Worm (Caenorhabditis elegans): Measurements from ENCODE around the gene lst-5.

The lst-5 gene

DNA sequence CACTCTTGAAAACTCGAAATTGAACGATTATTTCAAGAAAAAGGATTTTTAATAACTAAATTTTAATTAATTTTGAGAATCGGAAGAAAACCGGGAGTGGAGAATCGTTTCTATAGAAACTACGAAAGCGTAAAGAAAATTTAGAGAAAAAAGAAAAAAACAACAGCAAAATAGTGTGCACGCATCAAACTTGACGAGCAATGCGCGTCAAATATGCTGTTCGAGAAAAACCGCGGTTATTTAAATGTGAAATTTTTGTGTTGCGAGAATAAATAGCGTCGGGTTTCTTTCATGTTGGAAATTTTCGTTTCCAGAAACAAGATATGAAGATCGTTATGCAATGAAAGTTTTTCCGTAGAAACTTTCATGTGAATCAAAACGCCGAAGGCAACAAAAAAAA, 48.7 kb upstream of the lst-5 start (continued):
- TF ChIP-seq lin-14 (GFP tag; optimal IDR thresholded peaks at IDR 0.05) (peak; percentile 7), ceh-82 (tag; optimal IDR thresholded peaks at IDR 0.05) (peak; percentile 17 to 60 (median 21)), ceh-90 (tag; optimal IDR thresholded peaks at IDR 0.05) (no peak), fkh-4 (tag; optimal IDR thresholded peaks at IDR 0.05; ENCODE audit: borderline replicate concordance) (no peak), nhr-237 (tag; optimal IDR thresholded peaks at IDR 0.05) (no peak), mef-2 (tag; optimal IDR thresholded peaks at IDR 0.05) (no peak), tbx-2 (tag; optimal IDR thresholded peaks at IDR 0.05) (peak; percentile 55), nhr-12 (tag; optimal IDR thresholded peaks at IDR 0.05) (no peak), efl-1 (optimal IDR thresholded peaks at IDR 0.05) (peak; percentile 79 to 95), efl-1 (GFP tag; optimal IDR thresholded peaks at IDR 0.05 in 1 of 2) (peak; percentile 95 to 99), nhr-20 (tag; optimal IDR thresholded peaks at IDR 0.05) (peak; percentile 13), ceh-63 (GFP tag; optimal IDR thresholded peaks at IDR 0.05) (no peak), lin-15B (tag; optimal IDR thresholded peaks at IDR 0.05) (peak; percentile 32), efl-3 (GFP tag; optimal IDR thresholded peaks at IDR 0.05) (no peak), grh-1 (GFP tag; IDR thresholded peaks at IDR 0.05) (no peak), fkh-8 (tag; optimal IDR thresholded peaks at IDR 0.05) (no peak), lin-35 (GFP tag; optimal IDR thresholded peaks at IDR 0.05) (peak; percentile 93 to 97), sup-37 (GFP tag; optimal IDR thresholded peaks at IDR 0.05) (no peak), irx-1 (tag; optimal IDR thresholded peaks at IDR 0.05) (no peak), nhr-11 (tag; optimal IDR thresholded peaks at IDR 0.05) (no peak), nhr-47 (tag; optimal IDR thresholded peaks at IDR 0.05) (peak; percentile 71), unc-86 (tag; optimal IDR thresholded peaks at IDR 0.05) (peak; percentile 28), isw-1 (GFP tag; IDR thresholded peaks at IDR 0.05) (peak; percentile 52), ceh-88 (GFP tag; IDR thresholded peaks at IDR 0.05) (no peak), hlh-4 (tag; optimal IDR thresholded peaks at IDR 0.05) (no peak), nhr-76 (tag; optimal IDR thresholded peaks at IDR 0.05) (no peak), pag-3 (tag; optimal IDR thresholded peaks at IDR 0.05; ENCODE audit: borderline replicate concordance, insufficient read depth) (no peak), egl-27 (tag; optimal IDR thresholded peaks at IDR 0.05) (no peak), unc-98 (GFP tag; IDR thresholded peaks at IDR 0.05) (no peak), snu-23 (GFP tag; optimal IDR thresholded peaks at IDR 0.05) (peak; percentile 63), blmp-1 (tag; optimal IDR thresholded peaks at IDR 0.05) (peak; percentile 10), zag-1 (tag; optimal IDR thresholded peaks at IDR 0.05) (no peak), Y116A8C.19 (tag; optimal IDR thresholded peaks at IDR 0.05; ENCODE audit: borderline replicate concordance) (no peak), sox-4 (tag; optimal IDR thresholded peaks at IDR 0.05) (no peak), nhr-90 (tag; optimal IDR thresholded peaks at IDR 0.05; ENCODE audit: poor library complexity) (no peak), lsy-2 (tag; optimal IDR thresholded peaks at IDR 0.05) (peak; percentile 71 to 84), C34B4.2 (tag; optimal IDR thresholded peaks at IDR 0.05) (no peak), nhr-19 (GFP tag; conservative IDR thresholded peaks at IDR 0.05) (peak; percentile 46), dsc-1 (tag; optimal IDR thresholded peaks at IDR 0.05) (peak; percentile 35), aly-2 (tag; optimal IDR thresholded peaks at IDR 0.05) (no peak), elt-2 (tag; optimal IDR thresholded peaks at IDR 0.05) (no peak), lin-39 (tag; optimal IDR thresholded peaks at IDR 0.05) (peak; percentile 28), aha-1 (tag; optimal IDR thresholded peaks at IDR 0.05) (no peak), zip-4 (GFP tag; optimal IDR thresholded peaks at IDR 0.05) (no peak), hpl-2 (GFP tag; optimal IDR thresholded peaks at IDR 0.05) (no peak), sptf-1 (tag; optimal IDR thresholded peaks at IDR 0.05) (no peak), fos-1 (tag; optimal IDR thresholded peaks at IDR 0.05) (no peak), dpl-1 (GFP tag; optimal IDR thresholded peaks at IDR 0.05) (peak; percentile 90 to 95 (median 94)), skn-1 (tag; optimal IDR thresholded peaks at IDR 0.05) (peak; percentile 53), C04F5.9 (tag; optimal IDR thresholded peaks at IDR 0.05) (peak; percentile 56), nhr-77 (tag; optimal IDR thresholded peaks at IDR 0.05) (no peak), ama-1 (optimal IDR thresholded peaks at IDR 0.05) (no peak), lin-13 (GFP tag; optimal IDR thresholded peaks at IDR 0.05) (peak; percentile 8), F16B12.6 (tag; optimal IDR thresholded peaks at IDR 0.05) (peak; percentile 91), xbp-1 (tag; optimal IDR thresholded peaks at IDR 0.05) (peak; percentile 43)
